Worm (Caenorhabditis elegans): ENCODE results near the gene grd-5.
A peak's percentile ranks its signal among the peaks of the same experiment; 100 is the strongest.

Gene grd-5

ce11 chrV:8618738-8619137 lies at the start of gene grd-5:
grd-5 (plus strand) TSS chrV:8619032.
- TF ChIP-seq nhr-43 (tag; optimal IDR thresholded peaks at IDR 0.05; ENCODE audit: poor library complexity, severe bottlenecking) (peak; percentile 17), fkh-2 (tag; optimal IDR thresholded peaks at IDR 0.05) (no peak), ceh-82 (tag; optimal IDR thresholded peaks at IDR 0.05) (no peak), elt-1 (tag; optimal IDR thresholded peaks at IDR 0.05) (peak; percentile 83), nhr-25 (tag; optimal IDR thresholded peaks at IDR 0.05) (peak; percentile 27), eor-1 (tag; optimal IDR thresholded peaks at IDR 0.05) (no peak), R02D3.7 (tag; optimal IDR thresholded peaks at IDR 0.05) (no peak)

- no peak for TF ChIP-seq hmg-11 (tag; optimal IDR thresholded peaks at IDR 0.05)
- TF ChIP-seq lin-15B (tag; optimal IDR thresholded peaks at IDR 0.05): no peak
- TF ChIP-seq R02D3.7 (tag; optimal IDR thresholded peaks at IDR 0.05): no peak
- TF ChIP-seq tbx-2 (tag; optimal IDR thresholded peaks at IDR 0.05): no peak
- TF ChIP-seq sea-2 (GFP tag; optimal IDR thresholded peaks at IDR 0.05): no peak
- no peak for TF ChIP-seq unc-39 (tag; optimal IDR thresholded peaks at IDR 0.05)
- TF ChIP-seq nhr-12 (tag; optimal IDR thresholded peaks at IDR 0.05): no peak
- TF ChIP-seq elt-2 (tag; optimal IDR thresholded peaks at IDR 0.05): no peak
- TF ChIP-seq snpc-4 (tag; optimal IDR thresholded peaks at IDR 0.05): no peak
Observed at ce11 chrV:8569172-8569571, 49.7 kb upstream of the grd-5 start.

- TF ChIP-seq elt-3 (tag; optimal IDR thresholded peaks at IDR 0.05): no peak
- peak; percentile 54 for TF ChIP-seq lin-15B (tag; optimal IDR thresholded peaks at IDR 0.05)
- TF ChIP-seq R02D3.7 (tag; optimal IDR thresholded peaks at IDR 0.05): peak; percentile 5
- TF ChIP-seq eor-1 (tag; optimal IDR thresholded peaks at IDR 0.05): no peak
- peak; percentile 26 for TF ChIP-seq pqm-1 (tag; optimal IDR thresholded peaks at IDR 0.05)
- TF ChIP-seq nhr-77 (tag; optimal IDR thresholded peaks at IDR 0.05): no peak
- no peak for TF ChIP-seq ceh-16 (tag; optimal IDR thresholded peaks at IDR 0.05)
- TF ChIP-seq snpc-4 (tag; optimal IDR thresholded peaks at IDR 0.05): peak; percentile 64
- TF ChIP-seq ztf-4 (tag; optimal IDR thresholded peaks at IDR 0.05): no peak
- no peak for TF ChIP-seq pha-4 (tag; optimal IDR thresholded peaks at IDR 0.05)
- TF ChIP-seq egl-27 (tag; optimal IDR thresholded peaks at IDR 0.05): no peak
- no peak for TF ChIP-seq unc-62 (GFP tag; optimal IDR thresholded peaks at IDR 0.05)
- TF ChIP-seq zag-1 (tag; optimal IDR thresholded peaks at IDR 0.05): no peak
- TF ChIP-seq elt-2 (tag; optimal IDR thresholded peaks at IDR 0.05): peak; percentile 38
- TF ChIP-seq ceh-28 (tag; optimal IDR thresholded peaks at IDR 0.05): no peak
- TF ChIP-seq lsy-12 (tag; optimal IDR thresholded peaks at IDR 0.05): peak; percentile 32
- no peak for TF ChIP-seq ama-1 (optimal IDR thresholded peaks at IDR 0.05)
- TF ChIP-seq nhr-28 (tag; optimal IDR thresholded peaks at IDR 0.05): no peak
- TF ChIP-seq nhr-25 (tag; optimal IDR thresholded peaks at IDR 0.05): no peak
- TF ChIP-seq nhr-11 (tag; optimal IDR thresholded peaks at IDR 0.05): no peak
- peak; percentile 50 for TF ChIP-seq tbx-2 (tag; optimal IDR thresholded peaks at IDR 0.05)
- no peak for TF ChIP-seq mml-1 (tag; optimal IDR thresholded peaks at IDR 0.05)
- TF ChIP-seq nfya-1 (tag; optimal IDR thresholded peaks at IDR 0.05; ENCODE audit: insufficient read depth): peak; percentile 68
- no peak for TF ChIP-seq aly-2 (tag; optimal IDR thresholded peaks at IDR 0.05)
- no peak for TF ChIP-seq unc-39 (tag; optimal IDR thresholded peaks at IDR 0.05)
- no peak for TF ChIP-seq sea-2 (GFP tag; optimal IDR thresholded peaks at IDR 0.05)
- no peak for TF ChIP-seq daf-12 (tag; optimal IDR thresholded peaks at IDR 0.05)
- TF ChIP-seq ceh-82 (tag; optimal IDR thresholded peaks at IDR 0.05): no peak
- no peak for TF ChIP-seq fos-1 (tag; optimal IDR thresholded peaks at IDR 0.05)
- no peak for TF ChIP-seq fkh-2 (tag; optimal IDR thresholded peaks at IDR 0.05)
- no peak for TF ChIP-seq lin-39 (tag; optimal IDR thresholded peaks at IDR 0.05)
- TF ChIP-seq jun-1 (tag; optimal IDR thresholded peaks at IDR 0.05): no peak
- TF ChIP-seq egl-5 (tag; optimal IDR thresholded peaks at IDR 0.05): no peak
- TF ChIP-seq ZK546.5 (tag; optimal IDR thresholded peaks at IDR 0.05): no peak
- TF ChIP-seq nhr-43 (tag; optimal IDR thresholded peaks at IDR 0.05; ENCODE audit: poor library complexity, severe bottlenecking): no peak
- no peak for TF ChIP-seq mdl-1 (tag; optimal IDR thresholded peaks at IDR 0.05)
- TF ChIP-seq nhr-23 (tag; optimal IDR thresholded peaks at IDR 0.05): peak; percentile 34
- TF ChIP-seq ztf-11 (tag; optimal IDR thresholded peaks at IDR 0.05): no peak
- peak; percentile 68 for TF ChIP-seq hmg-11 (tag; optimal IDR thresholded peaks at IDR 0.05)
- TF ChIP-seq fkh-10 (GFP tag; optimal IDR thresholded peaks at IDR 0.05): no peak
- no peak for TF ChIP-seq ceh-9 (tag; optimal IDR thresholded peaks at IDR 0.05)
- TF ChIP-seq elt-1 (tag; optimal IDR thresholded peaks at IDR 0.05): no peak
- TF ChIP-seq nhr-237 (tag; optimal IDR thresholded peaks at IDR 0.05): no peak
- no peak for TF ChIP-seq nhr-76 (tag; optimal IDR thresholded peaks at IDR 0.05)
- no peak for TF ChIP-seq nhr-12 (tag; optimal IDR thresholded peaks at IDR 0.05)
- peak; percentile 10 for TF ChIP-seq skn-1 (tag; optimal IDR thresholded peaks at IDR 0.05)
- TF ChIP-seq nhr-67 (tag; optimal IDR thresholded peaks at IDR 0.05): no peak
Observed at ce11 chrV:8569841-8570361, 48.9 kb upstream of the grd-5 start, which contains the start of the genes F25G6.9 and symk-1. F25G6.9 (minus strand) TSS chrV:8570000. symk-1 (plus strand) TSS chrV:8570311.

Measured in whole organism, L3 larva.